Worm (Caenorhabditis elegans) whole organism, L4 larva: ENCODE data around the gene F35H10.3.

ENCODE experiments used
- R02D3.7 ChIP-seq: fragments of 150-350 bp; sonication (generic microtip); optimal IDR thresholded peaks from 3 replicates; lab custom pipeline; 2014; ENCODE audit warnings: missing biosample characterization, missing genetic modification characterization
- aly-2 ChIP-seq: sonication (generic microtip); optimal IDR thresholded peaks from 2 replicates; lab custom pipeline; 2018; ENCODE audit warnings: missing biosample characterization, missing genetic modification characterization
- ceh-20 ChIP-seq: fragments of 200-800 bp; sonication (Bioruptor generic); IDR thresholded peaks from 2 replicates; pipeline ENCODE4 v1.3.6; 2022; ENCODE audit warnings: missing genetic modification reagents, missing genetic modification characterization, missing compliant biosample characterization
- daf-12 ChIP-seq: fragments of 150-350 bp; optimal IDR thresholded peaks from 2 replicates; lab custom pipeline; 2014; ENCODE audit warnings: missing biosample characterization, missing genetic modification reagents, missing genetic modification characterization
- lin-1 ChIP-seq: fragments of 200-800 bp; sonication (Bioruptor generic); IDR thresholded peaks from 2 replicates; pipeline ENCODE4 v1.3.6; 2022; ENCODE audit warnings: missing genetic modification reagents, missing genetic modification characterization, missing compliant biosample characterization
- unc-130 ChIP-seq: sonication (generic microtip); optimal IDR thresholded peaks from 2 replicates; lab custom pipeline; 2016; ENCODE audit warnings: missing genetic modification reagents, missing genetic modification characterization, missing compliant biosample characterization
- ztf-11 ChIP-seq: fragments of 150-350 bp; optimal IDR thresholded peaks from 2 replicates; lab custom pipeline; 2014; ENCODE audit warnings: missing biosample characterization, missing genetic modification characterization

DNA sequence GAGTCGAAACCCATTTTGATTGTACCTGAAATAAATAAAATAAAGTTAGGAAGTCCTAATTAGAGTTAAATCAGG, 36.4 kb upstream of the F35H10.3 start, which contains the start of gene nucl-1:
- TF ChIP-seq unc-130 (GFP tag; lab: Kevin White, UChicago) (no peak), ceh-20 (GFP tag; lab: Robert Waterston, UW) (no peak), daf-12 (tag; lab: Kevin White, UChicago) (no peak), lin-1 (no peak), ztf-11 (tag; lab: Kevin White, UChicago) (no peak), R02D3.7 (no peak), aly-2 (tag; lab: Kevin White, UChicago) (no peak)
